Worm (Caenorhabditis elegans) whole organism, L4/young adult: ENCODE results near the gene ZK867.2.

Experiments
- dao-5 ChIP-seq: sonication (generic microtip); optimal IDR thresholded peaks from 2 replicates; lab custom pipeline; 2016; ENCODE audit warnings: missing genotype, missing genetic modification characterization, moderate library complexity, missing compliant biosample characterization
- him-1 ChIP-seq: sonication (generic microtip); optimal IDR thresholded peaks from 2 replicates; lab custom pipeline; 2016; ENCODE audit warnings: missing genotype, missing genetic modification reagents, missing genetic modification characterization, missing compliant biosample characterization

DNA sequence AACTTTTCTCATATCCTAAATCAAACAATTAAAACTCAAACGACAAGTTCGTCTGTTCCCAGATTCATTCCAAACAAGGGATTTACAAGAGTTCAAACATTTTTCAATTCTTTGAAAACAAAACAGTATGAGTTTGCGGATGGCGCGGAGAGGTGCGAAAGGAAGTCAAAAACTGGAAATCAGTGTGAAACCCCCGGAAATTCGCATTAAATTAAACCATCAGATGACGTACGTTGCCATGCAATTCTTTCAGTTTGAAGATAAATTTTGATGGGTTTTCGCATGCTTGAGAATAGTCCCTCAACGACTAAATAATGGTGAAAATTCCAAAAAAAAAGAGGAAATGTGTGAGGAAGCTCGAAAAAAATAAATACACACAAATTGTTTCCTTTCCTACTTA, 22.8 kb downstream of the ZK867.2 start:
- TF ChIP-seq him-1 (tag; lab: Kevin White, UChicago) (no peak), dao-5 (no peak)
